Fruit fly (Drosophila melanogaster) whole organism, embryonic: ENCODE results near the gene CG7601.

ENCODE experiments used
- B-H1 ChIP-seq: fragments of 200-800 bp; sonication (Bioruptor generic); IDR thresholded peaks from 3 replicates; pipeline ENCODE4 v1.3.6; 2022; ENCODE audit warnings: missing biosample characterization, missing genetic modification characterization
- CG10209 ChIP-seq: fragments of 200-800 bp; sonication (Bioruptor generic); optimal IDR thresholded peaks from 3 replicates; lab custom pipeline; 2017; ENCODE audit warnings: missing biosample characterization, mild to moderate bottlenecking, missing genetic modification characterization, missing genetic modification reagents
- CG10979 ChIP-seq: fragments of 200-800 bp; sonication (Bioruptor generic); optimal IDR thresholded peaks from 2 replicates; lab custom pipeline; 2018; ENCODE audit warnings: missing biosample characterization, mild to moderate bottlenecking, missing genetic modification characterization, moderate library complexity
- CG12391 ChIP-seq: fragments of 200-800 bp; sonication (Bioruptor generic); optimal IDR thresholded peaks from 3 replicates; lab custom pipeline; 2018; ENCODE audit warnings: missing biosample characterization, mild to moderate bottlenecking, missing genetic modification characterization, moderate library complexity
- CG12744 ChIP-seq: fragments of 200-800 bp; sonication (Bioruptor generic); optimal IDR thresholded peaks from 2 replicates; lab custom pipeline; 2016; ENCODE audit warnings: missing biosample characterization, missing genetic modification characterization
- CG13424 ChIP-seq: fragments of 200-800 bp; sonication (Bioruptor generic); optimal IDR thresholded peaks from 2 replicates; lab custom pipeline; 2019; ENCODE audit warnings: missing biosample characterization, mild to moderate bottlenecking, missing genetic modification characterization, moderate library complexity
- CG14965 ChIP-seq: fragments of 200-800 bp; sonication (Bioruptor generic); optimal IDR thresholded peaks from 2 replicates; lab custom pipeline; 2016; ENCODE audit warnings: missing biosample characterization, missing genetic modification characterization, borderline replicate concordance
- CG15269 ChIP-seq: fragments of 200-800 bp; sonication (Bioruptor generic); optimal IDR thresholded peaks from 2 replicates; lab custom pipeline; 2018; ENCODE audit warnings: missing biosample characterization, mild to moderate bottlenecking, missing genetic modification characterization, moderate library complexity
- CG1529 ChIP-seq: fragments of 200-800 bp; sonication (Bioruptor generic); optimal IDR thresholded peaks from 3 replicates; lab custom pipeline; 2018; ENCODE audit warnings: missing biosample characterization, missing genetic modification characterization
- CG15601 ChIP-seq: fragments of 200-800 bp; sonication (Bioruptor generic); optimal IDR thresholded peaks from 3 replicates; lab custom pipeline; 2019; ENCODE audit warnings: missing biosample characterization, mild to moderate bottlenecking, missing genetic modification characterization, moderate library complexity
- CG17802 ChIP-seq: fragments of 200-800 bp; sonication (Bioruptor generic); optimal IDR thresholded peaks from 2 replicates; lab custom pipeline; 2018; ENCODE audit warnings: missing biosample characterization, mild to moderate bottlenecking, missing genetic modification characterization, moderate library complexity
- CG18011 ChIP-seq: fragments of 200-800 bp; sonication (Bioruptor generic); optimal IDR thresholded peaks from 2 replicates; lab custom pipeline; 2017; ENCODE audit warnings: missing biosample characterization, missing genetic modification characterization, mild to moderate bottlenecking, moderate library complexity, missing genotype
- CG2678 ChIP-seq: fragments of 200-800 bp; sonication (Bioruptor generic); optimal IDR thresholded peaks from 3 replicates; lab custom pipeline; 2019; ENCODE audit warnings: missing biosample characterization, mild to moderate bottlenecking, missing genetic modification characterization, moderate library complexity
- CG30020 ChIP-seq: fragments of 200-800 bp; optimal IDR thresholded peaks from 2 replicates; lab custom pipeline; 2019; ENCODE audit warnings: missing biosample characterization, mild to moderate bottlenecking, missing genetic modification characterization, moderate library complexity
- CG3065 ChIP-seq: fragments of 200-800 bp; sonication (Bioruptor generic); optimal IDR thresholded peaks from 2 replicates; lab custom pipeline; 2016; ENCODE audit warnings: missing biosample characterization, missing genetic modification characterization
- CG33213 ChIP-seq: fragments of 200-800 bp; sonication (Bioruptor generic); optimal IDR thresholded peaks from 3 replicates; lab custom pipeline; 2016; ENCODE audit warnings: missing biosample characterization, missing genetic modification characterization
- CG43689 ChIP-seq: fragments of 200-800 bp; sonication (Bioruptor generic); IDR thresholded peaks from 2 replicates; pipeline ENCODE4 v1.3.6; 2022; ENCODE audit warnings: missing biosample characterization, missing genetic modification characterization
- CG6175 ChIP-seq: fragments of 200-800 bp; sonication (Bioruptor generic); IDR thresholded peaks from 3 replicates; pipeline ENCODE4 v1.3.6; 2022; ENCODE audit warnings: missing biosample characterization, missing genetic modification characterization
- CG6854 ChIP-seq: fragments of 200-800 bp; sonication (Bioruptor generic); optimal IDR thresholded peaks from 3 replicates; lab custom pipeline; 2017; ENCODE audit warnings: missing biosample characterization, mild to moderate bottlenecking, missing genetic modification characterization
- CG7928 ChIP-seq: fragments of 200-800 bp; sonication (Bioruptor generic); optimal IDR thresholded peaks from 2 replicates; lab custom pipeline; 2017; ENCODE audit warnings: missing biosample characterization, mild to moderate bottlenecking, missing genetic modification characterization
- CG8089 ChIP-seq: fragments of 200-800 bp; sonication (Bioruptor generic); optimal IDR thresholded peaks from 3 replicates; lab custom pipeline; 2016; ENCODE audit warnings: missing biosample characterization, missing genetic modification characterization
- CG8281 ChIP-seq: fragments of 200-800 bp; sonication (Bioruptor generic); optimal IDR thresholded peaks from 2 replicates; lab custom pipeline; 2018; ENCODE audit warnings: missing biosample characterization, mild to moderate bottlenecking, missing genetic modification characterization, moderate library complexity
- CG9932 ChIP-seq: fragments of 200-800 bp; sonication (Bioruptor generic); IDR thresholded peaks from 2 replicates; pipeline ENCODE4 v1.3.6; 2022; ENCODE audit warnings: missing biosample characterization, missing genetic modification characterization
- Dad ChIP-seq: fragments of 200-800 bp; sonication (Bioruptor generic); optimal IDR thresholded peaks from 3 replicates; lab custom pipeline; 2016; ENCODE audit warnings: missing biosample characterization, missing genetic modification characterization
- Dip3 ChIP-seq: fragments of 200-800 bp; sonication (Bioruptor generic); optimal IDR thresholded peaks from 3 replicates; lab custom pipeline; 2016; ENCODE audit warnings: missing biosample characterization, missing genetic modification characterization
- Hey ChIP-seq: fragments of 200-800 bp; sonication (Bioruptor generic); optimal IDR thresholded peaks from 3 replicates; lab custom pipeline; 2018; ENCODE audit warnings: missing biosample characterization, mild to moderate bottlenecking, missing genetic modification characterization
- Myb ChIP-seq: fragments of 200-800 bp; sonication (Bioruptor generic); optimal IDR thresholded peaks from 2 replicates; lab custom pipeline; 2016; ENCODE audit warnings: missing biosample characterization, missing genetic modification characterization
- NFAT ChIP-seq: fragments of 200-800 bp; sonication (Bioruptor generic); IDR thresholded peaks from 2 replicates; pipeline ENCODE4 v1.3.6; 2022; ENCODE audit warnings: missing biosample characterization, missing genetic modification characterization
- NK7.1 ChIP-seq: fragments of 200-800 bp; sonication (Bioruptor generic); optimal IDR thresholded peaks from 3 replicates; lab custom pipeline; 2016; ENCODE audit warnings: missing biosample characterization, missing genetic modification characterization
- Six4 ChIP-seq: fragments of 200-800 bp; sonication (Bioruptor generic); optimal IDR thresholded peaks from 2 replicates; lab custom pipeline; 2016; ENCODE audit warnings: missing biosample characterization, missing genetic modification characterization
- Sry-δ ChIP-seq: fragments of 200-800 bp; sonication (Bioruptor generic); optimal IDR thresholded peaks from 2 replicates; lab custom pipeline; 2016; ENCODE audit warnings: missing biosample characterization, missing genetic modification characterization
- amos ChIP-seq: fragments of 200-800 bp; sonication (Bioruptor generic); IDR thresholded peaks from 2 replicates; pipeline ENCODE4 v1.3.6; 2022; ENCODE audit warnings: missing biosample characterization, missing genetic modification characterization; ENCODE audit not compliant: partially characterized antibody
- da ChIP-seq: fragments of 200-800 bp; sonication (Bioruptor generic); optimal IDR thresholded peaks from 2 replicates; lab custom pipeline; 2016; ENCODE audit warnings: missing biosample characterization, missing genetic modification characterization
- dmrt11E ChIP-seq: fragments of 200-800 bp; sonication (Bioruptor generic); optimal IDR thresholded peaks from 3 replicates; lab custom pipeline; 2018; ENCODE audit warnings: missing biosample characterization, mild to moderate bottlenecking, missing genetic modification characterization, moderate library complexity
- dysf ChIP-seq: fragments of 200-800 bp; sonication (Bioruptor generic); IDR thresholded peaks from 3 replicates; pipeline ENCODE4 v1.3.6; 2022; ENCODE audit warnings: missing biosample characterization, missing genetic modification characterization
- eyg ChIP-seq: fragments of 200-800 bp; sonication (Bioruptor generic); optimal IDR thresholded peaks from 3 replicates; lab custom pipeline; 2016; ENCODE audit warnings: missing biosample characterization, missing genetic modification characterization
- gcm ChIP-seq: fragments of 200-800 bp; sonication (Bioruptor generic); optimal IDR thresholded peaks from 2 replicates; lab custom pipeline; 2019; ENCODE audit warnings: missing biosample characterization, mild to moderate bottlenecking, missing genetic modification characterization, moderate library complexity
- knrl ChIP-seq: fragments of 200-800 bp; sonication (Bioruptor generic); IDR thresholded peaks from 3 replicates; pipeline ENCODE4 v1.3.6; 2022; ENCODE audit warnings: missing biosample characterization, missing genetic modification characterization; ENCODE audit not compliant: partially characterized antibody
- lmd ChIP-seq: fragments of 200-800 bp; sonication (Bioruptor generic); IDR thresholded peaks from 2 replicates; pipeline ENCODE4 v1.3.6; 2022; ENCODE audit warnings: missing biosample characterization, missing genetic modification characterization
- lola ChIP-seq, 3 experiments: fragments of >200 bp in 2 of 3; fragments of 200-800 bp in 1 of 3; sonication (Bioruptor generic) in 1 of 3; optimal IDR thresholded peaks; 2 replicates each; lab custom pipeline; 2017 to 2019; ENCODE audit warnings: missing biosample characterization in 3 of 3, missing genetic modification characterization in 3 of 3, mild to moderate bottlenecking in 1 of 3, moderate library complexity in 1 of 3
- otp ChIP-seq: fragments of 200-800 bp; sonication (Bioruptor generic); IDR thresholded peaks from 3 replicates; pipeline ENCODE4, ENCODE4 v1.3.6; 2022; ENCODE audit warnings: missing biosample characterization, missing genetic modification characterization
- pum ChIP-seq: fragments of 200-800 bp; sonication (Bioruptor generic); optimal IDR thresholded peaks from 2 replicates; lab custom pipeline; 2016; ENCODE audit warnings: missing biosample characterization, missing genetic modification characterization
- pzg ChIP-seq: fragments of 200-800 bp; sonication (Bioruptor generic); optimal IDR thresholded peaks from 3 replicates; lab custom pipeline; 2018; ENCODE audit warnings: missing biosample characterization, mild to moderate bottlenecking, missing genetic modification characterization, moderate library complexity
- slbo ChIP-seq: fragments of 200-800 bp; sonication (Bioruptor generic); IDR thresholded peaks from 2 replicates; pipeline ENCODE4 v1.3.6; 2022; ENCODE audit warnings: missing biosample characterization, missing genetic modification characterization
- sug ChIP-seq: fragments of 200-800 bp; optimal IDR thresholded peaks from 2 replicates; lab custom pipeline; 2019; ENCODE audit warnings: missing biosample characterization, mild to moderate bottlenecking, missing genetic modification characterization, moderate library complexity
- tgo ChIP-seq: fragments of 200-800 bp; sonication (Bioruptor generic); IDR thresholded peaks from 3 replicates; pipeline ENCODE4 v1.3.6; 2022; ENCODE audit warnings: missing biosample characterization, missing genetic modification characterization
- vnd ChIP-seq: fragments of 200-800 bp; sonication (Bioruptor generic); IDR thresholded peaks from 3 replicates; pipeline ENCODE4 v1.3.6; 2022; ENCODE audit warnings: missing biosample characterization, missing genetic modification characterization; ENCODE audit not compliant: partially characterized antibody
- wdn ChIP-seq: fragments of 200-800 bp; sonication (Bioruptor generic); IDR thresholded peaks from 2 replicates; pipeline ENCODE4 v1.3.6; 2022; ENCODE audit warnings: missing biosample characterization, missing genetic modification characterization
- zen ChIP-seq: fragments of 200-800 bp; sonication (Bioruptor generic); optimal IDR thresholded peaks from 3 replicates; lab custom pipeline; 2018; ENCODE audit warnings: missing biosample characterization, mild to moderate bottlenecking, missing genetic modification characterization, moderate library complexity
- zf30C ChIP-seq: fragments of 200-800 bp; sonication (Bioruptor generic); optimal IDR thresholded peaks from 3 replicates; lab custom pipeline; 2018; ENCODE audit warnings: missing biosample characterization, mild to moderate bottlenecking, missing genetic modification characterization

Gene CG7601

DNA sequence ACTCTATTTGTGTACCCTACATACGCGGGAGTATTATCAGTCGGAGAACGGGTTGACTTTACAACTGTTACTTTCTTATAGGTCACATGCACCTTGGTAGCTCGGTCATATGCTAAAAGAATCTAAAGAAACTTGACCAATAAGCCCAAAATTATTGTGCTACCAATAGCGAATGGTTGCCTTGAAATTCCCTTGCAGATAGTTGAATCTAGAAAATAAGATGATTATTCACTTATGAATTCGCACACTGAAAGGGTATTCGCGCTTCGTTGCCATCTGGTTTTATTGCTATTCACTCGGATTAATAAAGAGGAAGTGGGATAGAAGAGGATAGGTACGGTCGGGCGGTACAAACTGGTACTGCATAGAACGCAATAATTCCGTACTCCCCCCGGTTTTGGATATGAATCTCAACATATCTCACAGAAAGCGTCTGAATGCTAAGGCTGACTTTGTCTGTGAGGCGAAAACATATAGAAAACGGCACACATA lies 37.3 kb upstream of the CG7601 start (continued):
- peak; percentile 45 for TF ChIP-seq CG10979 (tag; lab: Kevin White, UChicago)
- peak; percentile 71; the same call in 2 of the 3 replicates for TF ChIP-seq CG6175 (GFP tag; lab: Robert Waterston, UW)
- TF ChIP-seq CG30020 (tag; lab: Kevin White, UChicago): no peak
- TF ChIP-seq da (GFP tag; lab: Kevin White, UChicago): no peak
- peak; percentile 59 for TF ChIP-seq CG8281
- peak; percentile 28 for TF ChIP-seq dmrt11E (tag; lab: Kevin White, UChicago)
- peak; percentile 2 for TF ChIP-seq Sry-δ
- peak; percentile 84 for TF ChIP-seq CG2678 (tag; lab: Kevin White, UChicago)
- peak in 1 of 3 experiments; percentile 50 for TF ChIP-seq lola (GFP tag; optimal IDR thresholded peaks at IDR 0.05; lab: Kevin White, UChicago)
- peak; percentile 56 for TF ChIP-seq wdn (GFP tag; lab: Robert Waterston, UW)
- TF ChIP-seq amos: no peak
- TF ChIP-seq CG7928 (GFP tag; lab: Kevin White, UChicago): peak; percentile 11
- TF ChIP-seq knrl (GFP tag; lab: Robert Waterston, UW): no peak
- peak; percentile 8 for TF ChIP-seq CG17802
- peak; percentile 67 for TF ChIP-seq pum (GFP tag; lab: Kevin White, UChicago)
- peak; percentile 52 for TF ChIP-seq CG33213 (GFP tag; lab: Kevin White, UChicago)
- no peak for TF ChIP-seq zf30C (GFP tag; lab: Kevin White, UChicago)
- TF ChIP-seq Dad (GFP tag; lab: Kevin White, UChicago): peak; percentile 26
- TF ChIP-seq eyg (GFP tag; lab: Kevin White, UChicago): peak; percentile 83
- TF ChIP-seq Myb (GFP tag; lab: Kevin White, UChicago): peak; percentile 56
- peak; percentile 68 for TF ChIP-seq NK7.1 (GFP tag; lab: Kevin White, UChicago)
- TF ChIP-seq lmd (GFP tag; lab: Robert Waterston, UW): peak; percentile 87
- TF ChIP-seq slbo: peak; percentile 82
- TF ChIP-seq Hey (tag; lab: Kevin White, UChicago): no peak
- peak; percentile 25 for TF ChIP-seq CG18011 (GFP tag; lab: Kevin White, UChicago)
- TF ChIP-seq CG6854 (GFP tag; lab: Kevin White, UChicago): no peak
- TF ChIP-seq B-H1 (GFP tag; lab: Robert Waterston, UW): peak; percentile 40
- TF ChIP-seq CG8089 (GFP tag; lab: Kevin White, UChicago): peak; percentile 61
- TF ChIP-seq vnd (GFP tag; lab: Robert Waterston, UW): no peak
- TF ChIP-seq gcm: no peak
- TF ChIP-seq Six4 (GFP tag; lab: Kevin White, UChicago): no peak
- peak; percentile 78 for TF ChIP-seq Dip3 (GFP tag; lab: Kevin White, UChicago)
- TF ChIP-seq CG14965 (GFP tag; lab: Kevin White, UChicago): peak; percentile 47
- peak; percentile 72 for TF ChIP-seq CG10209 (GFP tag; lab: Kevin White, UChicago)
- TF ChIP-seq CG12744 (GFP tag; lab: Kevin White, UChicago): peak; percentile 9
- peak; percentile 40 for TF ChIP-seq sug (tag; lab: Kevin White, UChicago)
- TF ChIP-seq dysf (GFP tag; lab: Robert Waterston, UW): peak; percentile 89
- TF ChIP-seq CG1529 (GFP tag; lab: Kevin White, UChicago): peak; percentile 32
- TF ChIP-seq otp (GFP tag; lab: Robert Waterston, UW): 0 out of 3 replicates have a peak, but pooled peaks have one; percentile 30
- TF ChIP-seq tgo (GFP tag; lab: Robert Waterston, UW): peak; percentile 80
- peak; percentile 81 for TF ChIP-seq CG15269 (tag; lab: Kevin White, UChicago)
- peak; percentile 15 for TF ChIP-seq zen (tag; lab: Kevin White, UChicago)
- peak; percentile 67 for TF ChIP-seq CG43689 (GFP tag; lab: Robert Waterston, UW)
- peak; percentile 79 for TF ChIP-seq CG12391 (tag; lab: Kevin White, UChicago)
- peak; percentile 7 for TF ChIP-seq pzg (GFP tag; lab: Kevin White, UChicago)
- TF ChIP-seq CG15601: peak; percentile 18
- no peak for TF ChIP-seq NFAT (GFP tag; lab: Robert Waterston, UW)
- no peak for TF ChIP-seq CG3065
- peak; percentile 72 for TF ChIP-seq CG9932 (GFP tag; lab: Robert Waterston, UW)
- peak; percentile 77 for TF ChIP-seq CG13424
